Fruit fly (Drosophila melanogaster) whole organism, embryonic: ENCODE data around the gene SecS.

Experiments
- BEAF-32 ChIP-seq: fragments of 200-800 bp; sonication (Bioruptor generic); optimal IDR thresholded peaks from 3 replicates; lab custom pipeline; 2017; ENCODE audit warnings: missing biosample characterization, missing genetic modification characterization, mild to moderate bottlenecking, moderate library complexity, missing genetic modification reagents
- CG10565 ChIP-seq: fragments of 200-800 bp; sonication (Bioruptor generic); optimal IDR thresholded peaks from 3 replicates; lab custom pipeline; 2016; ENCODE audit warnings: missing biosample characterization, mild to moderate bottlenecking, missing genetic modification characterization
- CG12219 ChIP-seq: fragments of 200-800 bp; sonication (Bioruptor generic); optimal IDR thresholded peaks from 3 replicates; lab custom pipeline; 2018; ENCODE audit warnings: missing biosample characterization, mild to moderate bottlenecking, missing genetic modification characterization
- CG12744 ChIP-seq: fragments of 200-800 bp; sonication (Bioruptor generic); optimal IDR thresholded peaks from 2 replicates; lab custom pipeline; 2016; ENCODE audit warnings: missing biosample characterization, missing genetic modification characterization
- CG14050 ChIP-seq: fragments of 200-800 bp; sonication (Bioruptor generic); IDR thresholded peaks from 3 replicates; pipeline ENCODE4 v1.3.6; 2022; ENCODE audit warnings: missing biosample characterization, missing genetic modification characterization
- CG17359 ChIP-seq: fragments of 200-800 bp; sonication (Bioruptor generic); optimal IDR thresholded peaks from 3 replicates; lab custom pipeline; 2018; ENCODE audit warnings: missing biosample characterization, mild to moderate bottlenecking, missing genetic modification characterization, moderate library complexity
- CG17361 ChIP-seq: fragments of 200-800 bp; sonication (Bioruptor generic); IDR thresholded peaks from 3 replicates; pipeline ENCODE4 v1.3.6; 2022; ENCODE audit warnings: missing biosample characterization, missing genetic modification characterization
- CG18764 ChIP-seq: fragments of 200-800 bp; sonication (Bioruptor generic); optimal IDR thresholded peaks from 3 replicates; lab custom pipeline; 2016; ENCODE audit warnings: missing biosample characterization, missing genetic modification characterization
- CG2116 ChIP-seq: fragments of 200-800 bp; sonication (Bioruptor generic); optimal IDR thresholded peaks from 3 replicates; lab custom pipeline; 2018; ENCODE audit warnings: missing biosample characterization, mild to moderate bottlenecking, missing genetic modification characterization
- CG2889 ChIP-seq: fragments of 200-800 bp; sonication (Bioruptor generic); IDR thresholded peaks from 3 replicates; pipeline ENCODE4 v1.3.6; 2022; ENCODE audit warnings: missing biosample characterization, missing genetic modification characterization
- CG30403 ChIP-seq: fragments of 200-800 bp; sonication (Bioruptor generic); optimal IDR thresholded peaks from 3 replicates; lab custom pipeline; 2016; ENCODE audit warnings: missing biosample characterization, missing genetic modification characterization
- CG31441 ChIP-seq: fragments of 200-800 bp; sonication (Bioruptor generic); IDR thresholded peaks from 2 replicates; pipeline ENCODE4 v1.3.6; 2022; ENCODE audit warnings: missing biosample characterization, missing genetic modification characterization
- CG34224 ChIP-seq: fragments of 200-800 bp; sonication (Bioruptor generic); IDR thresholded peaks from 3 replicates; pipeline ENCODE4 v1.3.6; 2022; ENCODE audit warnings: missing biosample characterization, missing genetic modification characterization; ENCODE audit not compliant: partially characterized antibody
- CG34422 ChIP-seq: fragments of 200-800 bp; sonication (Bioruptor generic); IDR thresholded peaks from 3 replicates; pipeline ENCODE4 v1.3.6; 2022; ENCODE audit warnings: missing biosample characterization, missing genetic modification characterization
- CG3847 ChIP-seq: fragments of 200-800 bp; sonication (Bioruptor generic); IDR thresholded peaks from 2 replicates; pipeline ENCODE4 v1.3.6; 2022; ENCODE audit warnings: missing biosample characterization, missing genetic modification characterization
- CG42726 ChIP-seq: fragments of 200-800 bp; sonication (Bioruptor generic); IDR thresholded peaks from 2 replicates; pipeline ENCODE4 v1.3.6; 2022; ENCODE audit warnings: missing biosample characterization, missing genetic modification characterization; ENCODE audit not compliant: partially characterized antibody
- CG4820 ChIP-seq: fragments of 200-800 bp; sonication (Bioruptor generic); optimal IDR thresholded peaks from 3 replicates; lab custom pipeline; 2016; ENCODE audit warnings: missing biosample characterization, missing genetic modification characterization
- CG6791 ChIP-seq: fragments of 200-800 bp; sonication (Bioruptor generic); IDR thresholded peaks from 3 replicates; pipeline ENCODE4 v1.3.6; 2022; ENCODE audit warnings: missing biosample characterization, missing genetic modification characterization; ENCODE audit not compliant: partially characterized antibody
- CG8290 ChIP-seq, 3 experiments: fragments of 200-800 bp; sonication (Bioruptor generic); optimal IDR thresholded peaks; 2 replicates each; lab custom pipeline; 2016 to 2019; ENCODE audit warnings: missing biosample characterization in 3 of 3, missing genetic modification characterization in 3 of 3, mild to moderate bottlenecking in 2 of 3, moderate library complexity in 1 of 3
- CG9817 ChIP-seq: fragments of 200-800 bp; sonication (Bioruptor generic); optimal IDR thresholded peaks from 2 replicates; lab custom pipeline; 2018; ENCODE audit warnings: missing biosample characterization, mild to moderate bottlenecking, missing genetic modification characterization, moderate library complexity
- CG9932 ChIP-seq: fragments of 200-800 bp; sonication (Bioruptor generic); IDR thresholded peaks from 2 replicates; pipeline ENCODE4 v1.3.6; 2022; ENCODE audit warnings: missing biosample characterization, missing genetic modification characterization
- Chrac-16 ChIP-seq: fragments of 200-800 bp; sonication (Bioruptor generic); optimal IDR thresholded peaks from 3 replicates; lab custom pipeline; 2016; ENCODE audit warnings: missing biosample characterization, missing genetic modification characterization
- CoRest ChIP-seq: fragments of 200-800 bp; sonication (Bioruptor generic); optimal IDR thresholded peaks from 3 replicates; lab custom pipeline; 2018; ENCODE audit warnings: missing biosample characterization, mild to moderate bottlenecking, missing genetic modification characterization, moderate library complexity
- D19A ChIP-seq: fragments of 200-800 bp; optimal IDR thresholded peaks from 3 replicates; lab custom pipeline; 2019; ENCODE audit warnings: missing biosample characterization, mild to moderate bottlenecking, missing genetic modification characterization, moderate library complexity
- Fer1 ChIP-seq: fragments of 200-800 bp; sonication (Bioruptor generic); optimal IDR thresholded peaks from 2 replicates; lab custom pipeline; 2017; ENCODE audit warnings: missing biosample characterization, mild to moderate bottlenecking, missing genetic modification characterization
- Gug ChIP-seq: fragments of 200-800 bp; sonication (Bioruptor generic); IDR thresholded peaks from 4 replicates; pipeline ENCODE4 v1.3.6; 2022; ENCODE audit warnings: missing biosample characterization, missing genetic modification characterization
- MBD-R2 ChIP-seq: fragments of 200-800 bp; sonication (Bioruptor generic); IDR thresholded peaks from 2 replicates; pipeline ENCODE4 v1.3.6; 2022; ENCODE audit warnings: missing biosample characterization, missing genetic modification characterization
- Mad ChIP-seq: fragments of 200-800 bp; sonication (Bioruptor generic); optimal IDR thresholded peaks from 2 replicates; lab custom pipeline; 2016; ENCODE audit warnings: missing biosample characterization, missing genetic modification characterization
- Myb ChIP-seq: fragments of 200-800 bp; sonication (Bioruptor generic); optimal IDR thresholded peaks from 2 replicates; lab custom pipeline; 2016; ENCODE audit warnings: missing biosample characterization, missing genetic modification characterization
- NC2β ChIP-seq: fragments of 200-800 bp; sonication (Bioruptor generic); optimal IDR thresholded peaks from 2 replicates; lab custom pipeline; 2016; ENCODE audit warnings: missing biosample characterization, missing genetic modification characterization
- NfI ChIP-seq: fragments of 200-800 bp; sonication (Bioruptor generic); optimal IDR thresholded peaks from 3 replicates; lab custom pipeline; 2018; ENCODE audit warnings: missing biosample characterization, mild to moderate bottlenecking, missing genetic modification characterization, moderate library complexity
- Pdp1 ChIP-seq, 2 experiments: fragments of 200-800 bp; sonication (Bioruptor generic); optimal IDR thresholded peaks; 3 replicates each; lab custom pipeline; 2016; ENCODE audit warnings: missing biosample characterization in 2 of 2, missing genetic modification characterization in 2 of 2, mild to moderate bottlenecking in 1 of 2, moderate library complexity in 1 of 2
- Sin3A ChIP-seq: fragments of >200 bp; optimal IDR thresholded peaks from 2 replicates; lab custom pipeline; 2018
- Sry-δ ChIP-seq: fragments of 200-800 bp; sonication (Bioruptor generic); optimal IDR thresholded peaks from 2 replicates; lab custom pipeline; 2016; ENCODE audit warnings: missing biosample characterization, missing genetic modification characterization
- gro ChIP-seq: fragments of 200-800 bp; sonication (Bioruptor generic); optimal IDR thresholded peaks from 2 replicates; lab custom pipeline; 2016; ENCODE audit warnings: missing biosample characterization, missing genetic modification characterization
- jigr1 ChIP-seq: fragments of 200-800 bp; sonication (Bioruptor generic); IDR thresholded peaks from 3 replicates; pipeline ENCODE4 v1.3.6; 2022; ENCODE audit warnings: missing biosample characterization, missing genetic modification characterization
- jumu ChIP-seq: fragments of 200-800 bp; sonication (Bioruptor generic); optimal IDR thresholded peaks from 3 replicates; lab custom pipeline; 2016; ENCODE audit warnings: missing biosample characterization, missing genetic modification characterization
- knrl ChIP-seq: fragments of 200-800 bp; sonication (Bioruptor generic); IDR thresholded peaks from 3 replicates; pipeline ENCODE4 v1.3.6; 2022; ENCODE audit warnings: missing biosample characterization, missing genetic modification characterization; ENCODE audit not compliant: partially characterized antibody
- lilli ChIP-seq: fragments of 200-800 bp; sonication (Bioruptor generic); optimal IDR thresholded peaks from 3 replicates; lab custom pipeline; 2016; ENCODE audit warnings: missing biosample characterization, missing genetic modification characterization
- lola ChIP-seq, 3 experiments: fragments of >200 bp in 2 of 3; fragments of 200-800 bp in 1 of 3; sonication (Bioruptor generic) in 1 of 3; optimal IDR thresholded peaks; 2 replicates each; lab custom pipeline; 2017 to 2019; ENCODE audit warnings: missing biosample characterization in 3 of 3, missing genetic modification characterization in 3 of 3, mild to moderate bottlenecking in 1 of 3, moderate library complexity in 1 of 3
- maf-S ChIP-seq: fragments of 200-800 bp; sonication (Bioruptor generic); optimal IDR thresholded peaks from 2 replicates; lab custom pipeline; 2016; ENCODE audit warnings: missing biosample characterization, missing genetic modification characterization
- mld ChIP-seq: fragments of 200-800 bp; sonication (Bioruptor generic); IDR thresholded peaks from 3 replicates; pipeline ENCODE4 v1.3.6; 2022; ENCODE audit warnings: missing biosample characterization, missing genetic modification characterization; ENCODE audit not compliant: partially characterized antibody
- phol ChIP-seq: fragments of 200-800 bp; sonication (Bioruptor generic); optimal IDR thresholded peaks from 3 replicates; lab custom pipeline; 2018; ENCODE audit warnings: missing biosample characterization, mild to moderate bottlenecking, missing genetic modification characterization, moderate library complexity
- pum ChIP-seq: fragments of 200-800 bp; sonication (Bioruptor generic); optimal IDR thresholded peaks from 2 replicates; lab custom pipeline; 2016; ENCODE audit warnings: missing biosample characterization, missing genetic modification characterization
- rib ChIP-seq: fragments of 200-800 bp; sonication (Bioruptor generic); IDR thresholded peaks from 2 replicates; pipeline ENCODE4 v1.3.6; 2022; ENCODE audit warnings: missing biosample characterization, missing genetic modification characterization
- slp2 ChIP-seq: fragments of 200-800 bp; sonication (Bioruptor generic); optimal IDR thresholded peaks from 2 replicates; lab custom pipeline; 2016; ENCODE audit warnings: missing biosample characterization, missing genetic modification characterization
- sna ChIP-seq: fragments of 200-800 bp; sonication (Bioruptor generic); IDR thresholded peaks from 2 replicates; pipeline ENCODE4 v1.3.6; 2022; ENCODE audit warnings: missing biosample characterization, missing genetic modification characterization; ENCODE audit not compliant: partially characterized antibody
- sob ChIP-seq: fragments of 200-800 bp; sonication (Bioruptor generic); IDR thresholded peaks from 2 replicates; pipeline ENCODE4 v1.3.6; 2022; ENCODE audit warnings: missing biosample characterization, missing genetic modification characterization
- tna ChIP-seq: fragments of 200-800 bp; sonication (Bioruptor generic); IDR thresholded peaks from 2 replicates; pipeline ENCODE4 v1.3.6; 2022; ENCODE audit warnings: missing biosample characterization, missing genetic modification characterization; ENCODE audit not compliant: partially characterized antibody
- trem ChIP-seq: fragments of 200-800 bp; optimal IDR thresholded peaks from 3 replicates; lab custom pipeline; 2019; ENCODE audit warnings: missing biosample characterization, mild to moderate bottlenecking, missing genetic modification characterization, moderate library complexity

Gene SecS

DNA sequence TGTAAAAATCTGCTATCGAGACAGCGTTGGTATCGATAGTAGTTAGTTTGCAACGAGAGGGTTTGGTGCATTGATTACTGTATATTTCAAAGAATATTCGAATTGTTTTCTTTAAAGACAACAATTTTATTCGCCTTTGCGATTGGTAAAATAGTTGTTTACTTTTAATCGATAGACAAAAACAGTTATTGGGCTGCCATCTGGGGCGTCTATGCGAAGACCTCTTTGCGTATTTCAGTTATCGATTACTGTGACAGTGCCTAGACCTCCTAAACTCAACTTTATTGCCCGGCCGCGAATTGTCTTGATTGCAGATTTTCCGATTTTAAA is 11.8 kb downstream of the SecS start, which contains the start of gene Atu (continued):
- TF ChIP-seq CG2116 (GFP tag; lab: Kevin White, UChicago), result peak; percentile 98
- peak; percentile 94 for TF ChIP-seq trem (tag; lab: Kevin White, UChicago)
- TF ChIP-seq Pdp1 (GFP tag; optimal IDR thresholded peaks at IDR 0.05; lab: Kevin White, UChicago), result peak in 1 of 2 experiments; percentile 42
- TF ChIP-seq lilli, result peak; percentile 48
- no peak for TF ChIP-seq CG12744 (GFP tag; lab: Kevin White, UChicago)
- TF ChIP-seq CG17361 (GFP tag; lab: Robert Waterston, UW), result peak; percentile 58; the same call in 2 of the 3 replicates
- peak; percentile 76 for TF ChIP-seq MBD-R2 (GFP tag; lab: Robert Waterston, UW)
- TF ChIP-seq BEAF-32 (GFP tag; lab: Kevin White, UChicago), result peak; percentile 96
- peak; percentile 94 for TF ChIP-seq CG34224 (GFP tag; lab: Robert Waterston, UW)
- no peak for TF ChIP-seq jumu (GFP tag; lab: Kevin White, UChicago)
- peak; percentile 83 for TF ChIP-seq tna (GFP tag; lab: Robert Waterston, UW)
- peak; percentile 33 for TF ChIP-seq D19A
- peak; percentile 3 for TF ChIP-seq Fer1
- TF ChIP-seq NC2β (GFP tag; lab: Kevin White, UChicago), result peak; percentile 39
- peak in 1 of 3 experiments; percentile 34 for TF ChIP-seq lola (GFP tag; optimal IDR thresholded peaks at IDR 0.05; lab: Kevin White, UChicago)
- TF ChIP-seq CG42726 (GFP tag; lab: Robert Waterston, UW), result no peak
- TF ChIP-seq CG12219 (GFP tag; lab: Kevin White, UChicago), result no peak
- no peak for TF ChIP-seq slp2 (GFP tag; lab: Kevin White, UChicago)
- peak; percentile 84 for TF ChIP-seq CG6791 (GFP tag; lab: Robert Waterston, UW)
- no peak for TF ChIP-seq CG2889
- peak; percentile 43; the same call in 1 of the 2 replicates for TF ChIP-seq CG31441 (GFP tag; lab: Robert Waterston, UW)
- TF ChIP-seq sna, result peak; percentile 93
- TF ChIP-seq knrl (GFP tag; lab: Robert Waterston, UW), result peak; percentile 94
- peak; percentile 27 for TF ChIP-seq NfI
- TF ChIP-seq CG34422, result peak; percentile 39; the same call in 1 of the 3 replicates
- TF ChIP-seq mld, result peak; percentile 42; the same call in 1 of the 3 replicates
- peak; percentile 63 for TF ChIP-seq Myb (GFP tag; lab: Kevin White, UChicago)
- peak; percentile 96 for TF ChIP-seq Sry-δ (GFP tag; lab: Kevin White, UChicago)
- TF ChIP-seq CG3847 (GFP tag; lab: Robert Waterston, UW), result peak; percentile 62
- no peak for TF ChIP-seq pum
- no peak for TF ChIP-seq Gug (GFP tag; lab: Robert Waterston, UW)
- peak; percentile 24 for TF ChIP-seq CG17359
- TF ChIP-seq CG8290 (GFP tag; optimal IDR thresholded peaks at IDR 0.05; lab: Kevin White, UChicago), result no peak
- peak in 1 of 2 experiments; percentile 57 for TF ChIP-seq CG8290 (tag; optimal IDR thresholded peaks at IDR 0.05; lab: Kevin White, UChicago)
- peak; percentile 25 for TF ChIP-seq gro
- TF ChIP-seq CG10565 (GFP tag; lab: Kevin White, UChicago), result no peak
- TF ChIP-seq maf-S (GFP tag; lab: Kevin White, UChicago), result no peak
- no peak for TF ChIP-seq jigr1 (GFP tag; lab: Robert Waterston, UW)
- TF ChIP-seq CoRest (tag; lab: Kevin White, UChicago), result peak; percentile 53
- TF ChIP-seq CG30403 (GFP tag; lab: Kevin White, UChicago), result peak; percentile 54
- TF ChIP-seq CG9817 (tag; lab: Kevin White, UChicago), result peak; percentile 25
- peak; percentile 29 for TF ChIP-seq CG18764 (GFP tag; lab: Kevin White, UChicago)
- peak; percentile 7 for TF ChIP-seq Mad (GFP tag; lab: Kevin White, UChicago)
- peak; percentile 52 for TF ChIP-seq sob
- TF ChIP-seq rib (GFP tag; lab: Robert Waterston, UW), result no peak
- peak; percentile 61 for TF ChIP-seq CG4820 (GFP tag; lab: Kevin White, UChicago)
- peak; percentile 66 for TF ChIP-seq phol
- TF ChIP-seq CG14050, result no peak
- TF ChIP-seq Chrac-16 (GFP tag; lab: Kevin White, UChicago), result peak; percentile 28
- peak; percentile 69 for TF ChIP-seq CG9932 (GFP tag; lab: Robert Waterston, UW)
- TF ChIP-seq Sin3A (lab: Kevin White, UChicago), result peak; percentile 92
